Worm (Caenorhabditis elegans): ENCODE data around the gene T07E3.3.

Gene T07E3.3

DNA sequence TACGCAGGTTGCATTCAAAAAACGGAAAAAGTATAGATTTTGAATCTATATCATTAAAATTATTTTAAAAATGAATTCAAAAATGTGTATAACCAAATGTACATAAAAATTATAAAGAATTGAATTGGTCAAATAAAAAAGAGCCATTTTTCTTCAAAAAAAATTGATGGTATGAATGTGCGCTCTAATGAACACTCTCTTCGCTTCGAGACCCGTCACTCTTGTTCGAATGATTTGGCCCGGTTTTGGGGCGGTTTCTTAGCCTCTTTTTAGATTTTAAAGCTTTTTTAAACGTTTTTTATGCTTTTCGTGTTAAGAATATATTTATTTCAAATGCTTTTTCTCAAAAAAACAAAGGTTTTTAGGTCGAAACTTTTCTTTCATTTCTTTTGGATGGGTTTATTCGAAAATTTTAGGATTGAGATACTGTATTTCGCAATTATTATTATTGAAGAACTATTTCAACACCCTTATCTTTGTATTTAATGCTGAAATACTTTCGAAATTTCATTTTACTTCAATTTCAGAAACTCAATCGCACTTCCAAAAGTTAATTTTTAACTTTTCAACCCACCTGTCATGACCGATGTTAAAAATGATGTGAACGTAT, 26.0 kb downstream of the T07E3.3 start, which contains the start of gene inf-1 (continued):
- no peak for TF ChIP-seq ccch-3 (GFP tag; optimal IDR thresholded peaks at IDR 0.05)
- TF ChIP-seq tlf-1 (GFP tag; optimal IDR thresholded peaks at IDR 0.05) = no peak
- no peak for TF ChIP-seq Y53G8AR.9 (GFP tag; conservative IDR thresholded peaks at IDR 0.05)
- no peak for TF ChIP-seq ceh-79 (tag; optimal IDR thresholded peaks at IDR 0.05)
- TF ChIP-seq lsy-27 (tag; optimal IDR thresholded peaks at IDR 0.05; ENCODE audit: borderline replicate concordance, insufficient read depth) = no peak
- TF ChIP-seq attf-5 (GFP tag; optimal IDR thresholded peaks at IDR 0.05) = no peak
- TF ChIP-seq Y53F4B.3 (GFP tag; IDR thresholded peaks at IDR 0.05) = no peak
- TF ChIP-seq ZK185.1 (tag; optimal IDR thresholded peaks at IDR 0.05; ENCODE audit: poor library complexity, severe bottlenecking) = no peak
- no peak for TF ChIP-seq hlh-12 (tag; optimal IDR thresholded peaks at IDR 0.05)
- TF ChIP-seq attf-3 (GFP tag; conservative IDR thresholded peaks at IDR 0.05) = no peak
- TF ChIP-seq egrh-3 (GFP tag; IDR thresholded peaks at IDR 0.05) = no peak
- no peak for TF ChIP-seq athp-1 (tag; optimal IDR thresholded peaks at IDR 0.05)
- no peak for TF ChIP-seq lir-1 (GFP tag; conservative IDR thresholded peaks at IDR 0.05)
- TF ChIP-seq lsl-1 (GFP tag; optimal IDR thresholded peaks at IDR 0.05) = no peak
- no peak for TF ChIP-seq F22D6.2 (tag; optimal IDR thresholded peaks at IDR 0.05)
- no peak for TF ChIP-seq ztf-25 (GFP tag; IDR thresholded peaks at IDR 0.05)
- TF ChIP-seq Y56A3A.18 (GFP tag; IDR thresholded peaks at IDR 0.05) = no peak
- TF ChIP-seq dox-1 (GFP tag; IDR thresholded peaks at IDR 0.05) = no peak
- peak; percentile 9 for TF ChIP-seq snpc-3.4 (tag; optimal IDR thresholded peaks at IDR 0.05)
- peak; percentile 68; the same call in 1 of the 2 replicates for TF ChIP-seq cebp-1 (GFP tag; IDR thresholded peaks at IDR 0.05)
- peak; percentile 95 for TF ChIP-seq cebp-1 (tag; optimal IDR thresholded peaks at IDR 0.05)
- no peak for TF ChIP-seq him-1 (tag; optimal IDR thresholded peaks at IDR 0.05)
- TF ChIP-seq gei-17 (GFP tag; optimal IDR thresholded peaks at IDR 0.05) = no peak
- no peak for TF ChIP-seq somi-1 (GFP tag; optimal IDR thresholded peaks at IDR 0.05)
- no peak for TF ChIP-seq rec-8 (tag; optimal IDR thresholded peaks at IDR 0.05)
- no peak for TF ChIP-seq fkh-3 (tag; optimal IDR thresholded peaks at IDR 0.05)
- no peak for TF ChIP-seq nfya-1 (tag; optimal IDR thresholded peaks at IDR 0.05; ENCODE audit: borderline replicate concordance, insufficient read depth)

DNA sequence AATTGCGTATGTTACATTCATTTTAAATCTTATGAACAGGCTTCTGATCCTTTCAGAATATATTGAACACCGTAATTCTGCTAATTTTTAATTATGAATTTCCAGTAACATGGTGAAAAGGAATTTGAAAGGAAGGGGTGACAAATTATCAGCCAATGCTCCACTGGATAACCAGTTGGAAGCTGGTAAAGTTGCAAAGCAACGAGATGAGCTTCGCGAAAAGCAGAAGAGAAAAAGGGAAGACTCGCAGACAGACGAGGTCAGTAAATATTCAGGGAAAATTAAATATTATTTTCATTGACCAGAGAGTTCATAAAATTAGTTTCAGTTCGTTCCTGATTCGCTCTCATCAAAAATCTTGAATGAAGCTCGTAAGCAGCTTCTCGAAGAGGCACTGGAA, 28.2 kb downstream of the T07E3.3 start, which contains the start of gene byn-1:
byn-1 (plus strand) TSS at position 106 of the 400 bp plus-strand sequence.
- TF ChIP-seq somi-1 (GFP tag; optimal IDR thresholded peaks at IDR 0.05) (no peak), B0035.1 (tag; optimal IDR thresholded peaks at IDR 0.05) (no peak), zfh-2 (GFP tag; conservative IDR thresholded peaks at IDR 0.05) (no peak), madf-6 (GFP tag; IDR thresholded peaks at IDR 0.05) (peak; percentile 56), nhr-27 (tag; optimal IDR thresholded peaks at IDR 0.05) (no peak), him-1 (tag; optimal IDR thresholded peaks at IDR 0.05) (no peak), pha-4 (tag; optimal IDR thresholded peaks at IDR 0.05) (no peak), attf-3 (GFP tag; conservative IDR thresholded peaks at IDR 0.05) (no peak), Y53F4B.3 (GFP tag; IDR thresholded peaks at IDR 0.05) (no peak), snpc-3.4 (tag; optimal IDR thresholded peaks at IDR 0.05) (peak; percentile 32), K11D2.4 (GFP tag; IDR thresholded peaks at IDR 0.05) (no peak), ceh-79 (tag; optimal IDR thresholded peaks at IDR 0.05) (no peak), F22D6.2 (tag; optimal IDR thresholded peaks at IDR 0.05) (no peak), madf-3 (GFP tag; IDR thresholded peaks at IDR 0.05) (no peak), nhr-120 (GFP tag; IDR thresholded peaks at IDR 0.05) (no peak), Y53G8AR.9 (GFP tag; conservative IDR thresholded peaks at IDR 0.05) (0 out of 2 replicates have a peak, but pooled peaks have one; percentile 50), fkh-3 (tag; optimal IDR thresholded peaks at IDR 0.05) (peak; percentile 76), tbp1 (GFP tag; optimal IDR thresholded peaks at IDR 0.05) (no peak), lin-40 (tag; optimal IDR thresholded peaks at IDR 0.05) (no peak), F57A8.1 (GFP tag; optimal IDR thresholded peaks at IDR 0.05) (no peak), dpl-1 (GFP tag; optimal IDR thresholded peaks at IDR 0.05) (no peak), hsf-1 (GFP tag; IDR thresholded peaks at IDR 0.05) (peak; percentile 69), B0336.3 (GFP tag; IDR thresholded peaks at IDR 0.05) (peak; percentile 82), atf-7 (tag; optimal IDR thresholded peaks at IDR 0.05) (peak; percentile 33), aptf-3 (GFP tag; IDR thresholded peaks at IDR 0.05) (no peak), chd-7 (tag; optimal IDR thresholded peaks at IDR 0.05) (no peak), F39B2.1 (GFP tag; IDR thresholded peaks at IDR 0.05) (no peak), let-526 (GFP tag; IDR thresholded peaks at IDR 0.05) (no peak), rec-8 (tag; optimal IDR thresholded peaks at IDR 0.05) (no peak)

All from whole organism, young adult.